Worm (Caenorhabditis elegans): Measurements from ENCODE around the gene psmd-9.

Gene psmd-9

ce11 chrII:6901795-6902194 lies at the start of gene psmd-9:
Gene psmd-9, plus strand, starts transcription at chrII:6902095.
- no peak for TF ChIP-seq ref-1 (GFP tag; conservative IDR thresholded peaks at IDR 0.05)
- no peak for TF ChIP-seq cog-1 (tag; optimal IDR thresholded peaks at IDR 0.05)
- no peak for TF ChIP-seq flt-1 (GFP tag; IDR thresholded peaks at IDR 0.05)
- no peak for TF ChIP-seq ztf-23 (GFP tag; IDR thresholded peaks at IDR 0.05)
- no peak for TF ChIP-seq med-1 (GFP tag; optimal IDR thresholded peaks at IDR 0.05; ENCODE audit: insufficient read depth)
- TF ChIP-seq ztf-29 (GFP tag; IDR thresholded peaks at IDR 0.05) = no peak
- no peak for TF ChIP-seq T22C8.4 (GFP tag; IDR thresholded peaks at IDR 0.05)
- no peak for TF ChIP-seq tab-1 (GFP tag; IDR thresholded peaks at IDR 0.05)
- no peak for TF ChIP-seq klf-2 (GFP tag; conservative IDR thresholded peaks at IDR 0.05)

ce11 chrII:6853059-6853466 lies 48.8 kb upstream of the psmd-9 start:
- TF ChIP-seq cog-1 (tag; optimal IDR thresholded peaks at IDR 0.05) = peak; percentile 74
- TF ChIP-seq ztf-23 (GFP tag; IDR thresholded peaks at IDR 0.05) = peak; percentile 88
- TF ChIP-seq flt-1 (GFP tag; IDR thresholded peaks at IDR 0.05) = peak; percentile 98
- TF ChIP-seq klf-2 (GFP tag; conservative IDR thresholded peaks at IDR 0.05) = peak; percentile 81
- TF ChIP-seq tab-1 (GFP tag; IDR thresholded peaks at IDR 0.05) = peak; percentile 95
- TF ChIP-seq ref-1 (GFP tag; conservative IDR thresholded peaks at IDR 0.05) = peak; percentile 87
- TF ChIP-seq ztf-29 (GFP tag; IDR thresholded peaks at IDR 0.05) = peak; percentile 87
- TF ChIP-seq T22C8.4 (GFP tag; IDR thresholded peaks at IDR 0.05) = peak; percentile 88
- peak; percentile 88 for TF ChIP-seq med-1 (GFP tag; optimal IDR thresholded peaks at IDR 0.05; ENCODE audit: insufficient read depth)

- TF ChIP-seq tab-1 (GFP tag; IDR thresholded peaks at IDR 0.05) (no peak), cog-1 (tag; optimal IDR thresholded peaks at IDR 0.05) (no peak), med-1 (GFP tag; optimal IDR thresholded peaks at IDR 0.05; ENCODE audit: insufficient read depth) (no peak), ztf-23 (GFP tag; IDR thresholded peaks at IDR 0.05) (no peak), T22C8.4 (GFP tag; IDR thresholded peaks at IDR 0.05) (no peak), ref-1 (GFP tag; conservative IDR thresholded peaks at IDR 0.05) (no peak), ztf-29 (GFP tag; IDR thresholded peaks at IDR 0.05) (no peak), flt-1 (GFP tag; IDR thresholded peaks at IDR 0.05) (no peak), klf-2 (GFP tag; conservative IDR thresholded peaks at IDR 0.05) (no peak)
These were observed 43.7 kb upstream of the psmd-9 start, which contains the start of gene dnj-5 for ce11 chrII:6858201-6858600. Gene dnj-5, minus strand, starts transcription at chrII:6858301.

ce11 chrII:6858835-6859234 lies 43.1 kb upstream of the psmd-9 start:
- TF ChIP-seq tab-1 (GFP tag; IDR thresholded peaks at IDR 0.05) = 0 out of 2 replicates have a peak, but pooled peaks have one; percentile 55
- no peak for TF ChIP-seq flt-1 (GFP tag; IDR thresholded peaks at IDR 0.05)
- TF ChIP-seq cog-1 (tag; optimal IDR thresholded peaks at IDR 0.05) = peak; percentile 61
- no peak for TF ChIP-seq ztf-29 (GFP tag; IDR thresholded peaks at IDR 0.05)
- TF ChIP-seq ztf-23 (GFP tag; IDR thresholded peaks at IDR 0.05) = peak; percentile 79

ce11 chrII:6860043-6860442 lies 41.9 kb upstream of the psmd-9 start:
- TF ChIP-seq cog-1 (tag; optimal IDR thresholded peaks at IDR 0.05) (no peak), klf-2 (GFP tag; conservative IDR thresholded peaks at IDR 0.05) (no peak), ref-1 (GFP tag; conservative IDR thresholded peaks at IDR 0.05) (no peak), ztf-29 (GFP tag; IDR thresholded peaks at IDR 0.05) (no peak), tab-1 (GFP tag; IDR thresholded peaks at IDR 0.05) (no peak), med-1 (GFP tag; optimal IDR thresholded peaks at IDR 0.05; ENCODE audit: insufficient read depth) (no peak)

- TF ChIP-seq tab-1 (GFP tag; IDR thresholded peaks at IDR 0.05) (no peak), T22C8.4 (GFP tag; IDR thresholded peaks at IDR 0.05) (0 out of 2 replicates have a peak, but pooled peaks have one; percentile 20)
These were observed 38.2 kb upstream of the psmd-9 start, which contains the start of gene aff-1 for ce11 chrII:6863652-6864051. Gene aff-1, minus strand, starts transcription at chrII:6863752.

ce11 chrII:6870803-6871202 lies 31.1 kb upstream of the psmd-9 start, which contains the start of gene clhm-1:
Gene clhm-1, minus strand, starts transcription at chrII:6871009.
- TF ChIP-seq ztf-23 (GFP tag; IDR thresholded peaks at IDR 0.05) = no peak
- no peak for TF ChIP-seq med-1 (GFP tag; optimal IDR thresholded peaks at IDR 0.05; ENCODE audit: insufficient read depth)
- TF ChIP-seq klf-2 (GFP tag; conservative IDR thresholded peaks at IDR 0.05) = no peak
- TF ChIP-seq T22C8.4 (GFP tag; IDR thresholded peaks at IDR 0.05) = no peak
- no peak for TF ChIP-seq flt-1 (GFP tag; IDR thresholded peaks at IDR 0.05)
- no peak for TF ChIP-seq cog-1 (tag; optimal IDR thresholded peaks at IDR 0.05)
- no peak for TF ChIP-seq tab-1 (GFP tag; IDR thresholded peaks at IDR 0.05)
- no peak for TF ChIP-seq ref-1 (GFP tag; conservative IDR thresholded peaks at IDR 0.05)
- TF ChIP-seq ztf-29 (GFP tag; IDR thresholded peaks at IDR 0.05) = no peak

- TF ChIP-seq ztf-29 (GFP tag; IDR thresholded peaks at IDR 0.05) (no peak), flt-1 (GFP tag; IDR thresholded peaks at IDR 0.05) (no peak), med-1 (GFP tag; optimal IDR thresholded peaks at IDR 0.05; ENCODE audit: insufficient read depth) (no peak), tab-1 (GFP tag; IDR thresholded peaks at IDR 0.05) (no peak), cog-1 (tag; optimal IDR thresholded peaks at IDR 0.05) (no peak), klf-2 (GFP tag; conservative IDR thresholded peaks at IDR 0.05) (no peak), T22C8.4 (GFP tag; IDR thresholded peaks at IDR 0.05) (no peak), ztf-23 (GFP tag; IDR thresholded peaks at IDR 0.05) (no peak), ref-1 (GFP tag; conservative IDR thresholded peaks at IDR 0.05) (no peak)
These were observed 29.4 kb upstream of the psmd-9 start, which contains the start of gene C44B7.5 for ce11 chrII:6872493-6872892. Gene C44B7.5, minus strand, starts transcription at chrII:6872593.

- TF ChIP-seq T22C8.4 (GFP tag; IDR thresholded peaks at IDR 0.05) (no peak), cog-1 (tag; optimal IDR thresholded peaks at IDR 0.05) (no peak), ztf-29 (GFP tag; IDR thresholded peaks at IDR 0.05) (no peak), klf-2 (GFP tag; conservative IDR thresholded peaks at IDR 0.05) (no peak), ztf-23 (GFP tag; IDR thresholded peaks at IDR 0.05) (no peak), ref-1 (GFP tag; conservative IDR thresholded peaks at IDR 0.05) (no peak)
These were observed 24.9 kb upstream of the psmd-9 start, which contains the start of gene slc-36.5 for ce11 chrII:6876957-6877356. Gene slc-36.5, minus strand, starts transcription at chrII:6877057.

ce11 chrII:6877881-6878280 lies 24.0 kb upstream of the psmd-9 start:
- no peak for TF ChIP-seq tab-1 (GFP tag; IDR thresholded peaks at IDR 0.05)
- TF ChIP-seq ztf-29 (GFP tag; IDR thresholded peaks at IDR 0.05) = no peak
- no peak for TF ChIP-seq klf-2 (GFP tag; conservative IDR thresholded peaks at IDR 0.05)
- TF ChIP-seq ztf-23 (GFP tag; IDR thresholded peaks at IDR 0.05) = no peak
- no peak for TF ChIP-seq T22C8.4 (GFP tag; IDR thresholded peaks at IDR 0.05)
- no peak for TF ChIP-seq flt-1 (GFP tag; IDR thresholded peaks at IDR 0.05)
- TF ChIP-seq med-1 (GFP tag; optimal IDR thresholded peaks at IDR 0.05; ENCODE audit: insufficient read depth) = no peak
- TF ChIP-seq cog-1 (tag; optimal IDR thresholded peaks at IDR 0.05) = no peak
- TF ChIP-seq ref-1 (GFP tag; conservative IDR thresholded peaks at IDR 0.05) = no peak
